Fruit fly (Drosophila melanogaster): ENCODE data around the gene Tm2.

The Tm2 gene

dm6 chr3R:15292241-15293004, 17.6 kb upstream of the Tm2 start (continued):
- peak; percentile 35 for TF ChIP-seq CoRest (tag; optimal IDR thresholded peaks at IDR 0.05)
- TF ChIP-seq Gug (GFP tag; IDR thresholded peaks at IDR 0.05): peak; percentile 54; the same call in 1 of the 4 replicates
- TF ChIP-seq CG7745 (tag; optimal IDR thresholded peaks at IDR 0.05): no peak
- no peak for TF ChIP-seq ase (GFP tag; IDR thresholded peaks at IDR 0.05)
- no peak for TF ChIP-seq hbn (GFP tag; IDR thresholded peaks at IDR 0.05; ENCODE audit: partially characterized antibody)
- TF ChIP-seq ewg (GFP tag; optimal IDR thresholded peaks at IDR 0.05): no peak
- peak; percentile 13 for TF ChIP-seq CG8388 (GFP tag; optimal IDR thresholded peaks at IDR 0.05)
- TF ChIP-seq Antp (GFP tag; optimal IDR thresholded peaks at IDR 0.05): peak; percentile 11
- TF ChIP-seq onecut (GFP tag; IDR thresholded peaks at IDR 0.05): peak; percentile 42
- TF ChIP-seq CG32532 (GFP tag; IDR thresholded peaks at IDR 0.05): no peak
- no peak for TF ChIP-seq en (GFP tag; optimal IDR thresholded peaks at IDR 0.05)
- peak; percentile 41 for TF ChIP-seq CG15514 (GFP tag; optimal IDR thresholded peaks at IDR 0.05)
- peak; percentile 20 for TF ChIP-seq Hmr (GFP tag; optimal IDR thresholded peaks at IDR 0.05)
- peak; percentile 33 for TF ChIP-seq pum (GFP tag; optimal IDR thresholded peaks at IDR 0.05)
- TF ChIP-seq pros (GFP tag; optimal IDR thresholded peaks at IDR 0.05): peak; percentile 3
- TF ChIP-seq jigr1 (GFP tag; IDR thresholded peaks at IDR 0.05): no peak
- TF ChIP-seq Blimp-1 (GFP tag; optimal IDR thresholded peaks at IDR 0.05): peak; percentile 12
- TF ChIP-seq CrebB (tag; optimal IDR thresholded peaks at IDR 0.05): no peak
- TF ChIP-seq corto (GFP tag; optimal IDR thresholded peaks at IDR 0.05): no peak
- TF ChIP-seq CG7786 (GFP tag; optimal IDR thresholded peaks at IDR 0.05): peak; percentile 35
- TF ChIP-seq ken (GFP tag; IDR thresholded peaks at IDR 0.05): no peak
- TF ChIP-seq sna (GFP tag; IDR thresholded peaks at IDR 0.05; ENCODE audit: partially characterized antibody): no peak
- no peak for TF ChIP-seq CG33213 (GFP tag; optimal IDR thresholded peaks at IDR 0.05)
- peak; percentile 6 for TF ChIP-seq HLH54F (GFP tag; optimal IDR thresholded peaks at IDR 0.05)
- TF ChIP-seq CG4404 (GFP tag; IDR thresholded peaks at IDR 0.05): no peak
- peak; percentile 27 for TF ChIP-seq NfI (GFP tag; optimal IDR thresholded peaks at IDR 0.05)
- peak; percentile 19 for TF ChIP-seq Myb (GFP tag; optimal IDR thresholded peaks at IDR 0.05)
- no peak for TF ChIP-seq gfzf (GFP tag; optimal IDR thresholded peaks at IDR 0.05)
- no peak for TF ChIP-seq CG4328 (GFP tag; optimal IDR thresholded peaks at IDR 0.05)
- peak; percentile 1 for TF ChIP-seq CG30403 (GFP tag; optimal IDR thresholded peaks at IDR 0.05)
- peak; percentile 2 for TF ChIP-seq CG9876 (GFP tag; optimal IDR thresholded peaks at IDR 0.05)
- peak; percentile 35 for TF ChIP-seq CG1603 (tag; optimal IDR thresholded peaks at IDR 0.05)
- no peak for TF ChIP-seq stc (GFP tag; IDR thresholded peaks at IDR 0.05)
- TF ChIP-seq CG17568 (GFP tag; optimal IDR thresholded peaks at IDR 0.05): no peak
- no peak for TF ChIP-seq Dip2 (GFP tag; IDR thresholded peaks at IDR 0.05)
- TF ChIP-seq CG12219 (GFP tag; optimal IDR thresholded peaks at IDR 0.05): peak; percentile 1
- peak; percentile 74 for TF ChIP-seq sens (GFP tag)
- TF ChIP-seq D19A (tag; optimal IDR thresholded peaks at IDR 0.05): no peak
- TF ChIP-seq gcm (GFP tag; optimal IDR thresholded peaks at IDR 0.05): peak; percentile 2
- TF ChIP-seq abd-A (tag; optimal IDR thresholded peaks at IDR 0.05): peak; percentile 30
- peak; percentile 8 for TF ChIP-seq CG10209 (GFP tag; optimal IDR thresholded peaks at IDR 0.05)
- TF ChIP-seq az2 (GFP tag; optimal IDR thresholded peaks at IDR 0.05): no peak
- TF ChIP-seq Tbp (GFP tag; optimal IDR thresholded peaks at IDR 0.05): no peak
- TF ChIP-seq zfh2 (GFP tag; optimal IDR thresholded peaks at IDR 0.05): peak; percentile 6
- TF ChIP-seq Adf1 (GFP tag; IDR thresholded peaks at IDR 0.05): no peak
- TF ChIP-seq da (GFP tag; optimal IDR thresholded peaks at IDR 0.05): no peak
- peak; percentile 16 for TF ChIP-seq CG13624 (GFP tag; optimal IDR thresholded peaks at IDR 0.05)
- no peak for TF ChIP-seq CG1024 (GFP tag; IDR thresholded peaks at IDR 0.05)
- peak; percentile 44 for TF ChIP-seq unpg (GFP tag; optimal IDR thresholded peaks at IDR 0.05)
- no peak for TF ChIP-seq CG12236 (GFP tag; optimal IDR thresholded peaks at IDR 0.05)
